Fruit fly (Drosophila melanogaster) whole organism, embryonic: ENCODE results near the gene enc.

Experiments used
- Bdp1 ChIP-seq: fragments of 200-800 bp; sonication (Bioruptor generic); optimal IDR thresholded peaks from 3 replicates; lab custom pipeline; 2016; ENCODE audit warnings: missing biosample characterization, missing genetic modification characterization
- Bgb ChIP-seq: fragments of 200-800 bp; sonication (Bioruptor generic); IDR thresholded peaks from 2 replicates; pipeline ENCODE4 v1.3.6; 2022; ENCODE audit warnings: missing biosample characterization, missing genetic modification characterization; ENCODE audit not compliant: partially characterized antibody
- CG10565 ChIP-seq: fragments of 200-800 bp; sonication (Bioruptor generic); optimal IDR thresholded peaks from 3 replicates; lab custom pipeline; 2016; ENCODE audit warnings: missing biosample characterization, mild to moderate bottlenecking, missing genetic modification characterization
- CG11504 ChIP-seq: fragments of 200-800 bp; sonication (Bioruptor generic); optimal IDR thresholded peaks from 3 replicates; lab custom pipeline; 2019; ENCODE audit warnings: missing biosample characterization, mild to moderate bottlenecking, missing genetic modification characterization, moderate library complexity
- CG12391 ChIP-seq: fragments of 200-800 bp; sonication (Bioruptor generic); optimal IDR thresholded peaks from 3 replicates; lab custom pipeline; 2018; ENCODE audit warnings: missing biosample characterization, mild to moderate bottlenecking, missing genetic modification characterization, moderate library complexity
- CG12769 ChIP-seq: fragments of 200-800 bp; sonication (Bioruptor generic); optimal IDR thresholded peaks from 2 replicates; lab custom pipeline; 2019; ENCODE audit warnings: missing biosample characterization, mild to moderate bottlenecking, missing genetic modification characterization, moderate library complexity
- CG15011 ChIP-seq: fragments of 200-800 bp; sonication (Bioruptor generic); optimal IDR thresholded peaks from 3 replicates; lab custom pipeline; 2018; ENCODE audit warnings: missing biosample characterization, mild to moderate bottlenecking, missing genetic modification characterization
- CG15696 ChIP-seq: fragments of 200-800 bp; sonication (Bioruptor generic); optimal IDR thresholded peaks from 2 replicates; lab custom pipeline; 2019; ENCODE audit warnings: missing biosample characterization, mild to moderate bottlenecking, missing genetic modification characterization, moderate library complexity
- CG16863 ChIP-seq: fragments of 200-800 bp; sonication (Bioruptor generic); optimal IDR thresholded peaks from 3 replicates; lab custom pipeline; 2016; ENCODE audit warnings: missing biosample characterization, missing genetic modification characterization
- CG17359 ChIP-seq: fragments of 200-800 bp; sonication (Bioruptor generic); optimal IDR thresholded peaks from 3 replicates; lab custom pipeline; 2018; ENCODE audit warnings: missing biosample characterization, mild to moderate bottlenecking, missing genetic modification characterization, moderate library complexity
- CG1792 ChIP-seq: fragments of 200-800 bp; sonication (Bioruptor generic); optimal IDR thresholded peaks from 2 replicates; lab custom pipeline; 2016; ENCODE audit warnings: missing biosample characterization, missing genetic modification characterization
- CG2120 ChIP-seq: fragments of 200-800 bp; sonication (Bioruptor generic); optimal IDR thresholded peaks from 3 replicates; lab custom pipeline; 2016; ENCODE audit warnings: missing biosample characterization, missing genetic modification characterization
- CG30403 ChIP-seq: fragments of 200-800 bp; sonication (Bioruptor generic); optimal IDR thresholded peaks from 3 replicates; lab custom pipeline; 2016; ENCODE audit warnings: missing biosample characterization, missing genetic modification characterization
- CG6654 ChIP-seq: fragments of 200-800 bp; sonication (Bioruptor generic); optimal IDR thresholded peaks from 2 replicates; lab custom pipeline; 2017; ENCODE audit warnings: missing biosample characterization, mild to moderate bottlenecking, missing genetic modification characterization
- CG6689 ChIP-seq: fragments of 200-800 bp; sonication (Bioruptor generic); IDR thresholded peaks from 2 replicates; pipeline ENCODE4 v1.3.6; 2022; ENCODE audit warnings: missing biosample characterization, missing genetic modification characterization
- CG6791 ChIP-seq: fragments of 200-800 bp; sonication (Bioruptor generic); IDR thresholded peaks from 3 replicates; pipeline ENCODE4 v1.3.6; 2022; ENCODE audit warnings: missing biosample characterization, missing genetic modification characterization; ENCODE audit not compliant: partially characterized antibody
- CG7357 ChIP-seq: fragments of 200-800 bp; sonication (Bioruptor generic); IDR thresholded peaks from 3 replicates; pipeline ENCODE4 v1.3.6; 2022; ENCODE audit warnings: missing biosample characterization, missing genetic modification characterization
- CG8359 ChIP-seq: fragments of 200-800 bp; sonication (Bioruptor generic); optimal IDR thresholded peaks from 2 replicates; lab custom pipeline; 2017; ENCODE audit warnings: missing biosample characterization, mild to moderate bottlenecking, missing genetic modification characterization, borderline replicate concordance
- CG9797 ChIP-seq: fragments of 200-800 bp; sonication (Bioruptor generic); optimal IDR thresholded peaks from 3 replicates; lab custom pipeline; 2018; ENCODE audit warnings: missing biosample characterization, mild to moderate bottlenecking, missing genetic modification characterization
- CTCF ChIP-seq: fragments of 200-800 bp; sonication (Bioruptor generic); optimal IDR thresholded peaks from 2 replicates; lab custom pipeline; 2017; ENCODE audit warnings: missing biosample characterization, mild to moderate bottlenecking, missing genetic modification characterization, moderate library complexity
- CkIIα-i1 ChIP-seq: fragments of 200-800 bp; sonication (Bioruptor generic); IDR thresholded peaks from 2 replicates; pipeline ENCODE4 v1.3.6; 2022; ENCODE audit warnings: missing biosample characterization, missing genetic modification characterization
- CoRest ChIP-seq: fragments of 200-800 bp; sonication (Bioruptor generic); optimal IDR thresholded peaks from 3 replicates; lab custom pipeline; 2018; ENCODE audit warnings: missing biosample characterization, mild to moderate bottlenecking, missing genetic modification characterization, moderate library complexity
- Doc2 ChIP-seq: fragments of 200-800 bp; sonication (Bioruptor generic); IDR thresholded peaks from 2 replicates; pipeline ENCODE4 v1.3.6; 2022; ENCODE audit warnings: missing biosample characterization, missing genetic modification characterization
- Doc3 ChIP-seq: fragments of 200-800 bp; sonication (Bioruptor generic); IDR thresholded peaks from 3 replicates; pipeline ENCODE4 v1.3.6; 2022; ENCODE audit warnings: missing biosample characterization, missing genetic modification characterization; ENCODE audit not compliant: partially characterized antibody
- Dref ChIP-seq: fragments of 200-800 bp; sonication (Bioruptor generic); IDR thresholded peaks from 2 replicates; pipeline ENCODE4 v1.3.6; 2022; ENCODE audit warnings: missing biosample characterization, missing genetic modification characterization
- Fer2 ChIP-seq: fragments of 200-800 bp; sonication (Bioruptor generic); optimal IDR thresholded peaks from 2 replicates; lab custom pipeline; 2018; ENCODE audit warnings: missing biosample characterization, mild to moderate bottlenecking, missing genetic modification characterization, moderate library complexity
- HLH4C ChIP-seq: fragments of 200-800 bp; sonication (Bioruptor generic); IDR thresholded peaks from 3 replicates; pipeline ENCODE4 v1.3.6; 2022; ENCODE audit warnings: missing biosample characterization, missing genetic modification characterization; ENCODE audit not compliant: partially characterized antibody
- Hmx ChIP-seq: fragments of 200-800 bp; sonication (Bioruptor generic); optimal IDR thresholded peaks from 2 replicates; lab custom pipeline; 2016; ENCODE audit warnings: missing biosample characterization, missing genetic modification characterization
- Hr39 ChIP-seq: fragments of >200 bp; optimal IDR thresholded peaks from 2 replicates; lab custom pipeline; 2017
- Lpt ChIP-seq: fragments of >200 bp; optimal IDR thresholded peaks from 2 replicates; lab custom pipeline; 2018; ENCODE audit warnings: missing biosample characterization, missing genetic modification characterization
- Sox102F ChIP-seq: fragments of 200-800 bp; sonication (Bioruptor generic); optimal IDR thresholded peaks from 2 replicates; lab custom pipeline; 2018; ENCODE audit warnings: missing biosample characterization, mild to moderate bottlenecking, missing genetic modification characterization, moderate library complexity
- Taf1 ChIP-seq: fragments of 200-800 bp; sonication (Bioruptor generic); IDR thresholded peaks from 2 replicates; pipeline ENCODE4 v1.3.6; 2022; ENCODE audit warnings: missing biosample characterization, missing genetic modification characterization
- bigmax ChIP-seq: fragments of 200-800 bp; sonication (Bioruptor generic); optimal IDR thresholded peaks from 2 replicates; lab custom pipeline; 2018; ENCODE audit warnings: missing biosample characterization, mild to moderate bottlenecking, missing genetic modification characterization
- ci ChIP-seq: fragments of 200-800 bp; sonication (Bioruptor generic); IDR thresholded peaks from 3 replicates; pipeline ENCODE4 v1.3.6; 2022; ENCODE audit warnings: missing biosample characterization, missing genetic modification characterization
- danr ChIP-seq: fragments of 200-800 bp; sonication (Bioruptor generic); IDR thresholded peaks from 2 replicates; pipeline ENCODE4 v1.3.6; 2022; ENCODE audit warnings: missing biosample characterization, missing genetic modification characterization
- dati ChIP-seq: fragments of 200-800 bp; sonication (Bioruptor generic); IDR thresholded peaks from 2 replicates; pipeline ENCODE4 v1.3.6; 2022; ENCODE audit warnings: missing biosample characterization, missing genetic modification characterization
- dimm ChIP-seq: fragments of 200-800 bp; sonication (Bioruptor generic); IDR thresholded peaks from 2 replicates; pipeline ENCODE4 v1.3.6; 2022; ENCODE audit warnings: missing biosample characterization, missing genetic modification characterization
- dmrt99B ChIP-seq: fragments of 200-800 bp; sonication (Bioruptor generic); optimal IDR thresholded peaks from 2 replicates; lab custom pipeline; 2018; ENCODE audit warnings: missing biosample characterization, mild to moderate bottlenecking, missing genetic modification characterization, moderate library complexity
- ems ChIP-seq: fragments of 200-800 bp; sonication (Bioruptor generic); optimal IDR thresholded peaks from 3 replicates; lab custom pipeline; 2016; ENCODE audit warnings: missing biosample characterization, missing genetic modification characterization
- exex ChIP-seq: fragments of 200-800 bp; sonication (Bioruptor generic); optimal IDR thresholded peaks from 4 replicates; lab custom pipeline; 2018; ENCODE audit warnings: missing biosample characterization, mild to moderate bottlenecking, missing genetic modification characterization, moderate library complexity
- fd102C ChIP-seq: fragments of 200-800 bp; sonication (Bioruptor generic); optimal IDR thresholded peaks from 2 replicates; lab custom pipeline; 2018; ENCODE audit warnings: missing biosample characterization, mild to moderate bottlenecking, missing genetic modification characterization, moderate library complexity
- fru ChIP-seq: fragments of >200 bp; optimal IDR thresholded peaks from 2 replicates; lab custom pipeline; 2017
- ftz-f1 ChIP-seq: fragments of 200-800 bp; sonication (Bioruptor generic); optimal IDR thresholded peaks from 2 replicates; lab custom pipeline; 2016; ENCODE audit warnings: missing biosample characterization, missing genetic modification characterization
- jumu ChIP-seq: fragments of 200-800 bp; sonication (Bioruptor generic); optimal IDR thresholded peaks from 3 replicates; lab custom pipeline; 2016; ENCODE audit warnings: missing biosample characterization, missing genetic modification characterization
- kay ChIP-seq: fragments of 200-800 bp; sonication (Bioruptor generic); optimal IDR thresholded peaks from 2 replicates; lab custom pipeline; 2016; ENCODE audit warnings: missing biosample characterization, missing genetic modification characterization
- prd ChIP-seq, 3 experiments: fragments of >200 bp in 2 of 3; fragments of 200-800 bp in 1 of 3; sonication (Bioruptor generic) in 1 of 3; optimal IDR thresholded peaks in 2 of 3; IDR thresholded peaks in 1 of 3; 2 replicates in 2 of 3; 3 replicates in 1 of 3; pipeline versions ENCODE4 v1.3.6 to Lab custom; 2017 to 2022; ENCODE audit warnings: missing biosample characterization in 1 of 3, missing genetic modification characterization in 1 of 3
- ranshi ChIP-seq: fragments of 200-800 bp; sonication (Bioruptor generic); IDR thresholded peaks from 2 replicates; pipeline ENCODE4 v1.3.6; 2022; ENCODE audit warnings: missing biosample characterization, missing genetic modification characterization
- rib ChIP-seq: fragments of 200-800 bp; sonication (Bioruptor generic); IDR thresholded peaks from 2 replicates; pipeline ENCODE4 v1.3.6; 2022; ENCODE audit warnings: missing biosample characterization, missing genetic modification characterization
- sim ChIP-seq: fragments of 200-800 bp; sonication (Bioruptor generic); IDR thresholded peaks from 2 replicates; pipeline ENCODE4 v1.3.6; 2022; ENCODE audit warnings: missing biosample characterization, missing genetic modification characterization
- sr ChIP-seq: fragments of 200-800 bp; sonication (Bioruptor generic); IDR thresholded peaks from 3 replicates; pipeline ENCODE4 v1.3.6; 2022; ENCODE audit warnings: missing biosample characterization, missing genetic modification characterization
- ssp ChIP-seq: fragments of 200-800 bp; sonication (Bioruptor generic); IDR thresholded peaks from 2 replicates; pipeline ENCODE4 v1.3.6; 2022; ENCODE audit warnings: missing biosample characterization, missing genetic modification characterization
- trem ChIP-seq: fragments of 200-800 bp; optimal IDR thresholded peaks from 3 replicates; lab custom pipeline; 2019; ENCODE audit warnings: missing biosample characterization, mild to moderate bottlenecking, missing genetic modification characterization, moderate library complexity

The enc gene

DNA sequence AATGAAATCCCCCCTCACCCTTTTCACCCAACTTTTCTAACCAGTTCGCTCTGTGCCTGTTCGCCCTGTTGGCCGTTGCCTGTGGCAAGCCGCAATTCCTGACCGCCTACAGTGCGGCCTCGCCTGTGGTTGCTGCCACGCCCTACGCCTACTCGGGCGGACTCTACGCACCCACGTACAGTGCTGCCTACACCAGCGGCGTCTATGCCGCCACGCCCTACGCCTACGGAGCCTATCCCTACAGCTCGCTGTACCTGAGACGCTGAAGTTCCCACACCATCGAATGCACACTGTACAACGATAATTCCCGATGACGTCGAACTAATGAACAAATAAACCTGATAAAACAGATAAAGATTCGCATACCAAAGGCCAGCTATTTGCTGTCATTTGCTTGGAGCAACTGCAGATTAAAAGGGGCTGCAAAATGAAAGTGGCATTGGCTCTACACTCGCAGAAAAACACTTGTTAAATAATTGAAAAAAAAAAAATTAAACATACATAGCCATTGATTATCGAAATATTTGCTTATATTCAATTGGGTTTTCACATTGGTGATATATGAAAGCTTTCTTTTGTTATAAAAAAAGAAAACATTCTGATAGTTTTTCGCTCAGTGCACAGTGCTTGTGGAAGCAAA lies 27.3 kb upstream of the enc start (continued):
- no peak for TF ChIP-seq fru (lab: Kevin White, UChicago)
- no peak for TF ChIP-seq Doc3 (GFP tag; lab: Robert Waterston, UW)
- TF ChIP-seq HLH4C (GFP tag; lab: Robert Waterston, UW) = no peak
- no peak for TF ChIP-seq kay (GFP tag; lab: Kevin White, UChicago)
- no peak for TF ChIP-seq CTCF (GFP tag; lab: Kevin White, UChicago)
- TF ChIP-seq sr (GFP tag; lab: Robert Waterston, UW) = no peak
- TF ChIP-seq CG9797 (GFP tag; lab: Kevin White, UChicago) = no peak
- no peak for TF ChIP-seq ems (GFP tag; lab: Kevin White, UChicago)
- no peak for TF ChIP-seq Taf1
- no peak for TF ChIP-seq CG8359 (GFP tag; lab: Kevin White, UChicago)
- no peak for TF ChIP-seq Doc2
- TF ChIP-seq fd102C (GFP tag; lab: Kevin White, UChicago) = no peak
- no peak for TF ChIP-seq bigmax (GFP tag; lab: Kevin White, UChicago)
- no peak for TF ChIP-seq CoRest (tag; lab: Kevin White, UChicago)
- TF ChIP-seq Bgb (GFP tag; lab: Robert Waterston, UW) = no peak
- no peak for TF ChIP-seq dati (GFP tag; lab: Robert Waterston, UW)
- 0 out of 2 replicates have a peak, but pooled peaks have one; percentile 22 for TF ChIP-seq dimm (GFP tag; lab: Robert Waterston, UW)
- TF ChIP-seq ci (GFP tag; lab: Robert Waterston, UW) = no peak
- no peak for TF ChIP-seq CG6689 (GFP tag; lab: Robert Waterston, UW)
- TF ChIP-seq CG6791 (GFP tag; lab: Robert Waterston, UW) = 0 out of 3 replicates have a peak, but pooled peaks have one; percentile 20
- TF ChIP-seq danr (GFP tag; lab: Robert Waterston, UW) = no peak
- TF ChIP-seq jumu (GFP tag; lab: Kevin White, UChicago) = no peak
- no peak for TF ChIP-seq CG7357 (GFP tag; lab: Robert Waterston, UW)
- no peak for TF ChIP-seq Lpt
- TF ChIP-seq exex (tag; lab: Kevin White, UChicago) = no peak
- no peak for TF ChIP-seq CG1792 (GFP tag; lab: Kevin White, UChicago)
- TF ChIP-seq CG12769 (tag; lab: Kevin White, UChicago) = no peak
- no peak for TF ChIP-seq Fer2 (tag; lab: Kevin White, UChicago)
- no peak for TF ChIP-seq CG2120 (GFP tag; lab: Kevin White, UChicago)
- no peak for TF ChIP-seq Bdp1 (GFP tag; lab: Kevin White, UChicago)
- no peak for TF ChIP-seq CkIIα-i1 (GFP tag; lab: Robert Waterston, UW)
- no peak for TF ChIP-seq trem
- no peak for TF ChIP-seq ssp (GFP tag; lab: Robert Waterston, UW)
- peak; percentile 8 for TF ChIP-seq CG11504
- no peak for TF ChIP-seq ftz-f1
- TF ChIP-seq CG15011 (GFP tag; lab: Kevin White, UChicago) = no peak
- TF ChIP-seq CG6654 (GFP tag; lab: Kevin White, UChicago) = no peak
- no peak for TF ChIP-seq CG17359 (tag; lab: Kevin White, UChicago)
- TF ChIP-seq sim = no peak
- no peak for TF ChIP-seq rib (GFP tag; lab: Robert Waterston, UW)
- no peak for TF ChIP-seq prd (optimal IDR thresholded peaks at IDR 0.05; lab: Kevin White, UChicago)
- TF ChIP-seq prd (GFP tag; IDR thresholded peaks at IDR 0.05; lab: Robert Waterston, UW) = peak; percentile 22; the same call in 1 of the 3 replicates
- TF ChIP-seq CG10565 (GFP tag; lab: Kevin White, UChicago) = no peak
- no peak for TF ChIP-seq CG12391 (tag; lab: Kevin White, UChicago)
- no peak for TF ChIP-seq ranshi
- TF ChIP-seq Hmx (GFP tag; lab: Kevin White, UChicago) = no peak
- no peak for TF ChIP-seq Hr39 (lab: Kevin White, UChicago)
- TF ChIP-seq Dref (GFP tag; lab: Robert Waterston, UW) = no peak
- no peak for TF ChIP-seq CG16863 (GFP tag; lab: Kevin White, UChicago)
- TF ChIP-seq CG15696 (tag; lab: Kevin White, UChicago) = no peak
- peak; percentile 15 for TF ChIP-seq Sox102F (GFP tag; lab: Kevin White, UChicago)
- peak; percentile 23 for TF ChIP-seq CG30403
- TF ChIP-seq dmrt99B (tag; lab: Kevin White, UChicago) = no peak
